Worm (Caenorhabditis elegans): ENCODE measurements around the gene oac-59.

Gene oac-59

DNA sequence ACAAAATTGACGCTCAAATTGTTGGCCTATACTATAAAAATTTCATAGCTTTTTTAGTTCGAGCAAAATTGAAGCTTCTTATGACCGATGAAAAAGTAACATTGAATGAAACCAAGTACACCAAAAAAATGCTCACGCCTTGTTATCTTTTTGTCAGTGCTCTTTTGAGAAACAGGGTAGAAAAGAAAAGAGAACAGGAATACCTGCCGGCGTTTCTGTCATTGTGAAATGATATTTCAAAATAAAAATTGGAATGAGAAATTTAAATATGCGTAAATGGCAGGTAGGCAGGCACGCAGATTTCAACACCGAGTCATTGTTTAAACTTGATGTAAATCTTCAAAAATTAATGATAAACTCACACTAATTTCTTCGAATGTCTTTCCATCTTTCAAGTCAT lies 3.7 kb upstream of the oac-59 start:
- TF ChIP-seq him-1 (tag; optimal IDR thresholded peaks at IDR 0.05) (no peak), Y53G8AR.9 (GFP tag; conservative IDR thresholded peaks at IDR 0.05) (no peak), ztf-28 (GFP tag; IDR thresholded peaks at IDR 0.05) (no peak), Y95B8A.8 (GFP tag; IDR thresholded peaks at IDR 0.05) (no peak), attf-3 (GFP tag; conservative IDR thresholded peaks at IDR 0.05) (no peak), nhr-80 (tag; optimal IDR thresholded peaks at IDR 0.05) (peak; percentile 71), attf-6 (GFP tag; IDR thresholded peaks at IDR 0.05) (no peak), cebp-1 (GFP tag; IDR thresholded peaks at IDR 0.05) (peak; percentile 53; the same call in 1 of the 2 replicates), cebp-1 (tag; optimal IDR thresholded peaks at IDR 0.05) (peak; percentile 76)

- no peak for TF ChIP-seq ekl-4 (GFP tag; IDR thresholded peaks at IDR 0.05)
- no peak for TF ChIP-seq cebp-1 (GFP tag; IDR thresholded peaks at IDR 0.05)
- peak; percentile 59 for TF ChIP-seq cebp-1 (tag; optimal IDR thresholded peaks at IDR 0.05)
- no peak for TF ChIP-seq zfh-2 (GFP tag; conservative IDR thresholded peaks at IDR 0.05)
- no peak for TF ChIP-seq sea-2 (GFP tag; IDR thresholded peaks at IDR 0.05)
- TF ChIP-seq B0336.3 (GFP tag; IDR thresholded peaks at IDR 0.05), result no peak
- no peak for TF ChIP-seq egl-44 (GFP tag; IDR thresholded peaks at IDR 0.05)
- no peak for TF ChIP-seq Y79H2A.3 (GFP tag; conservative IDR thresholded peaks at IDR 0.05)
- TF ChIP-seq lag-1 (GFP tag; IDR thresholded peaks at IDR 0.05), result no peak
- TF ChIP-seq F55B11.4 (tag; optimal IDR thresholded peaks at IDR 0.05; ENCODE audit: borderline replicate concordance, insufficient read depth), result no peak
- TF ChIP-seq Y53G8AR.9 (GFP tag; conservative IDR thresholded peaks at IDR 0.05), result no peak
- TF ChIP-seq nhr-80 (tag; optimal IDR thresholded peaks at IDR 0.05), result peak; percentile 66
These were observed 1.8 kb upstream of the oac-59 start for ce11 chrIV:12302885-12303284.

DNA sequence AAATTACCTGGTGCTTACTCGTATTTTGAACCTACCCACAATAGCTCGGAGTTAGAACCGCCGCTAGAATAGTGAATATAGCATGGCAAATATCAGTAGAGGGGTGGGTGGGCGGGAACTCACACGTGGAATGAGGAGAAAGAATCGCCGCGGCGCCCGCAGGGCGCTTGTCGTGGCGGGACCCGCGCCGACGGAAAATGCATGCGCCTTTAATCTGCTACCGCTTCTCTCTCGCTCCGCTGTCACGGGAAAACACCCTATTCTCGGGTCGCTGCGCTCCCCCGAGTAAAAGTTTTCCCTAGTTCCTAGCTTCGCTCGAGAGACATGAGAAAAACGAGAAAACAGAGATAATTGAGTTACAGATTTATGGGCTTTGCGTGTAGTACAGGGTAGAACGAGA lies 6.3 kb downstream of the oac-59 start:
- TF ChIP-seq cebp-2 (GFP tag; IDR thresholded peaks at IDR 0.05) (peak; percentile 74; the same call in 1 of the 2 replicates), egrh-3 (GFP tag; IDR thresholded peaks at IDR 0.05) (peak; percentile 66; the same call in 1 of the 2 replicates)

DNA sequence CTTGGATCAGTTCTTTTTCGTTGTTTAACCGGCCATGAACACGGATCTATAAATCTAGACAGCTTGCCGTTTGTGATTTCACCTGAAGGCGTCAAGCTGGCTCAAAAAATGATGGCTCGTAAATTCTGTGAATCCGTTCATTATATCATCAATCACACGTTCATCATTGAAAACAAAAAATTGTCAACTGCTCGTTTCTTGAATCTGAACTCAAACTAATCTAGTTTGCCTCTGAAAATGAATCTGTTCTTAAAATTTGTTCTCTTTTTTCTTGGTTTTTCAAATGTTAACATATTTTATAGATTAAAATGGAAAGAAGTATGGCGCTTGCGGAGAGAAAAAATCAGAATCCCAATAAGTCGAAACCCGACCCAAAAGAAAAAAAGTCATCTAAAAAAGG lies 10.3 kb downstream of the oac-59 start, which contains the start of gene C42C1.8:
C42C1.8 (plus strand) TSS at position 301 of the 400 bp plus-strand sequence.
- TF ChIP-seq snpc-1.1 (tag; optimal IDR thresholded peaks at IDR 0.05; ENCODE audit: insufficient read depth), result no peak
- TF ChIP-seq lsl-1 (GFP tag; optimal IDR thresholded peaks at IDR 0.05), result no peak
- no peak for TF ChIP-seq F57C9.4 (tag; optimal IDR thresholded peaks at IDR 0.05)
- TF ChIP-seq lin-35 (GFP tag; optimal IDR thresholded peaks at IDR 0.05), result no peak
- no peak for TF ChIP-seq Y53G8AR.9 (GFP tag; conservative IDR thresholded peaks at IDR 0.05)
- TF ChIP-seq bed-2 (GFP tag; IDR thresholded peaks at IDR 0.05), result no peak
- no peak for TF ChIP-seq C17E4.6 (GFP tag; IDR thresholded peaks at IDR 0.05)

- TF ChIP-seq dpff-1 (tag; optimal IDR thresholded peaks at IDR 0.05), result no peak
- no peak for TF ChIP-seq F37B4.10 (GFP tag; IDR thresholded peaks at IDR 0.05)
- TF ChIP-seq F23B12.7 (tag; optimal IDR thresholded peaks at IDR 0.05; ENCODE audit: insufficient read depth), result no peak
- TF ChIP-seq attf-5 (GFP tag; optimal IDR thresholded peaks at IDR 0.05), result no peak
- TF ChIP-seq egrh-3 (GFP tag; IDR thresholded peaks at IDR 0.05), result no peak
- TF ChIP-seq unc-62 (GFP tag; optimal IDR thresholded peaks at IDR 0.05), result no peak
- no peak for TF ChIP-seq F22D6.2 (tag; optimal IDR thresholded peaks at IDR 0.05)
- TF ChIP-seq hrde-1 (tag; optimal IDR thresholded peaks at IDR 0.05; ENCODE audit: borderline replicate concordance), result no peak
- TF ChIP-seq Y56A3A.18 (GFP tag; IDR thresholded peaks at IDR 0.05), result no peak
- no peak for TF ChIP-seq lag-1 (GFP tag; IDR thresholded peaks at IDR 0.05)
- no peak for TF ChIP-seq nfya-2 (GFP tag; IDR thresholded peaks at IDR 0.05)
- TF ChIP-seq snpc-1.1 (tag; optimal IDR thresholded peaks at IDR 0.05; ENCODE audit: insufficient read depth), result no peak
- no peak for TF ChIP-seq lin-40 (tag; optimal IDR thresholded peaks at IDR 0.05)
- no peak for TF ChIP-seq F10E7.11 (tag; optimal IDR thresholded peaks at IDR 0.05)
- no peak for TF ChIP-seq ztf-26 (tag; optimal IDR thresholded peaks at IDR 0.05)
- no peak for TF ChIP-seq K12H6.12 (tag; optimal IDR thresholded peaks at IDR 0.05)
These were observed 11.9 kb downstream of the oac-59 start, which contains the start of gene C42C1.9 for ce11 chrIV:12289149-12289548. Gene C42C1.9 (plus strand): TSS chrIV:12289449.
